Worm (Caenorhabditis elegans) whole organism, L4/young adult: Measurements from ENCODE around the gene F58B4.7.

Experiments used
- W03F9.2 ChIP-seq: fragments of 150-350 bp; optimal IDR thresholded peaks from 2 replicates; lab custom pipeline; 2014; ENCODE audit warnings: missing biosample characterization, missing genetic modification characterization
- him-1 ChIP-seq: sonication (generic microtip); optimal IDR thresholded peaks from 2 replicates; lab custom pipeline; 2016; ENCODE audit warnings: missing genotype, missing genetic modification reagents, missing genetic modification characterization, missing compliant biosample characterization

DNA sequence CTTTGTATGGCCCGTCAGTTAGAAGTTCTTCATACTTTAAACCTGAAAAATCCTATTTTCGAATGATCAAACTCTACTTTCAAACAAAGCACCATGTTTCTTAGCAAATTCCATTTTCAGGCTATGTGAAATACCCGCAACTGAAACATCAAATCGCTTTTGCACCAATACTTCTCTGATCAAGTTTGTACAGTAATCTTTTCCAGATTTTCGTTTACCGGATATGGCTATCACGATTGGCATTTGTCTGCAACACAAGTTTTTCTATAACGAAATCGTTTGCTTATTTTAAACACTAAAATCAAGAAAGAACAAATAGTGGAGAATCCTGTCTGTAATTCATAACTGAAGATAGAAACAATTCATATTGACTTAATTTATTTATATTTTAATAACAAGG is 26.8 kb downstream of the F58B4.7 start, which contains the start of gene F32D8.13:
- no peak for TF ChIP-seq him-1 (tag; lab: Kevin White, UChicago)
- TF ChIP-seq W03F9.2 (tag; lab: Kevin White, UChicago): no peak
